Fruit fly (Drosophila melanogaster): ENCODE data around the gene Btnd.

Gene Btnd

DNA sequence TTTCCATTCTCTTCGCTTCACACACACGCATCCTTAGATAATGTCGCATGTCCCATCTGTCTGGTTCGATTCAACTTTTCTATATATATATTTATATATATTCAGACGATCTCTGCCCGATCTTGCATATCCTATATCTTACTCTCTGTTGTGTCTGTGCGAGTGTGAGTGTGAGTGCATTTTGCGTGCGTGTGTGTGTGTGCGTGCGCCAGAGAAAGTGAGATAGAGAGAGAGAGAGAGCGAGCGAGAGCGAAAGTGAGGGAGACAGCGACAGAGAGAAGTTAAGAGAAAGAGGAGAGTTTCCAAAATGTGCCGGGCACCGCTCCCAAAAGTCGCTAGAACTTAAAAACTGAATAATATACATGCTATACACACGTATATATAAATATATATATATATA is 12.6 kb upstream of the Btnd start:
- TF ChIP-seq CG17801 (GFP tag; optimal IDR thresholded peaks at IDR 0.05; ENCODE audit: partially characterized antibody) = no peak

dm6 chrX:6225472-6226049 is 6.4 kb upstream of the Btnd start, which contains the start of gene dtn:
Gene dtn, plus strand, starts transcription at chrX:6225647.
- no peak for TF ChIP-seq CG17801 (GFP tag; optimal IDR thresholded peaks at IDR 0.05; ENCODE audit: partially characterized antibody)

dm6 chrX:6224225-6225190 is 5.4 kb upstream of the Btnd start, which contains the start of gene sqh:
Gene sqh, minus strand, starts transcription at chrX:6225140.
- peak; percentile 89 for TF ChIP-seq CG17801 (GFP tag; optimal IDR thresholded peaks at IDR 0.05; ENCODE audit: partially characterized antibody)

- peak; percentile 15 for TF ChIP-seq CG17801 (GFP tag; optimal IDR thresholded peaks at IDR 0.05; ENCODE audit: partially characterized antibody)
These were observed 768 bp upstream of the Btnd start, which contains the start of gene Efr for dm6 chrX:6219845-6220345. Gene Efr, plus strand, starts transcription at chrX:6219957.

DNA sequence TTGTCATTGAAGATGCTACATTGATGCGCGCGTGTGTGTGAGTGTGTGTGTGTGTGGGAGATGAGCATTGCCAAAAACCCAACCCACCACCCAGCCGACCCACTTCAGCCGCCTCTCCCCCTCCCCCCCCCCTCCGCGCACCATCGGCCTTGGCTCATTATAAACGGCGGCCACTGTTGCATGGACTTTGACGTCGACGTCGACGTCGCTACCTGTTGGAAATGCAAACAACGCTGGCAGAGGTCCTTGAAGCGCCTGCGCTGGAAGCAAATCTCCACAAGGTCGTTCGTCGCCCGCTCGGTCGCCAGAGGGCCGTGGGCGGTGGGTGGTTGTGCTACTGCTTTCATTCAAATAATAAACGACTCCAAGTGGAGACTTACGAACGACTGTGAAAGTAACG is 2.5 kb downstream of the Btnd start:
- no peak for TF ChIP-seq CG17801 (GFP tag; optimal IDR thresholded peaks at IDR 0.05; ENCODE audit: partially characterized antibody)

DNA sequence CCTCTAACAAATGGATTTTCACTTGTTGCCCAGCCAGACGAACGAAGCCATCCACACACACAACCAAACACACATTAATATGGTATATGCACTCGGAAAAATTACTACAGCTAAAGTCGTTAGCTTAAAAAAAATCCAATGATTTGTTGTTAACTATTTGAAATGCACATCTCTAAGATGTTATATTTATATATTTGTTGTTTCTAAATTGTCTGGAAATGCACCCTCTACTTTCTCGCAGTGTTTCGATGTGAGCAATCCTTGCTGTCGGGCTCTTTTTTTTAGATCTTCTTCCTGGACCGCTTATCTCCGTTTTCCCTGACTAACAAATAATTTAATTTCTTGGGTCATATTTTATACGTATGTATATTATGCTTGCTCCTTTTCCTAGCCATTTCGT is 14.0 kb downstream of the Btnd start:
- TF ChIP-seq CG17801 (GFP tag; optimal IDR thresholded peaks at IDR 0.05; ENCODE audit: partially characterized antibody) = no peak

DNA sequence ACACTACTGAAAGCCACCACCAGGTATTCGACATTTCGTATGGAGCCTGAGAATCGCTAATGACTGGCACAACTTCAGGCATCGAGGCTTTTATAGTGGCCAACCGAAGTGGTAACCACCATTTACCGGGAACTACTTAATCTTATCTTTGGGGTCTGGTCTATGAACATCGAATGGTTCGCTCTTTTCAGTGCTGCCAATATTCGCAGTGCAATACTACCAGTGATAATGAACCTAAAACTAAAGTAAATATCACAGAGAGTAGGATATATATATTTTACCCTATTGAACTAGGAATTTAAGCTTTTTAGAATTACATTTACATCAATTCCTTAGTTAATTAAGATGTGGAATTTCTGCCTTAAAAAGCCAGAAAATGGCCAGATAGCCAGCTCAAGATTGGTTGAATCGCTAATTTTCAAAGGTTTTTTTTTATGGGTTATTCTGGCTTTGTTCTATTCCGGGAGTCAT is 16.6 kb downstream of the Btnd start, which contains the start of gene vanin-like:
vanin-like (minus strand) TSS at position 51 of the 471 bp plus-strand sequence.
- no peak for TF ChIP-seq CG17801 (GFP tag; optimal IDR thresholded peaks at IDR 0.05; ENCODE audit: partially characterized antibody)

DNA sequence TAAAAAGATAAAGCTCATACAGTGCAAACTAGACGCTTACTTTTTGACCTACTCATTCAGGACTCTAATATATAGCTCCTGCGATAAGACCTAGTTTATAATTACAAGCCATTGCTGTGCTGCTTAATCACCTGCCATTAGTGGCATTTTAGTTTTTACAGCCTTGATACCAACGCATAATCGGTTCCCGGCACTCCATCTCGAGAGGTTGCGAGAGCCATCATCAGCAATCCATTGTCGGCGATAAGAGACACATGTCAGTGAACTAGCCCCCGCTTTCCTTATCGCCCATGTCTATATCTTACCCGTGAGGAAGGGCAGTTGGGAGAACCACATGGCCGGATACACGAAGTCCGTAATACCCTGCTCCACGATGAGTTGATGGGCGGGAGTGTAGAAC is 17.7 kb downstream of the Btnd start:
- no peak for TF ChIP-seq CG17801 (GFP tag; optimal IDR thresholded peaks at IDR 0.05; ENCODE audit: partially characterized antibody)

DNA sequence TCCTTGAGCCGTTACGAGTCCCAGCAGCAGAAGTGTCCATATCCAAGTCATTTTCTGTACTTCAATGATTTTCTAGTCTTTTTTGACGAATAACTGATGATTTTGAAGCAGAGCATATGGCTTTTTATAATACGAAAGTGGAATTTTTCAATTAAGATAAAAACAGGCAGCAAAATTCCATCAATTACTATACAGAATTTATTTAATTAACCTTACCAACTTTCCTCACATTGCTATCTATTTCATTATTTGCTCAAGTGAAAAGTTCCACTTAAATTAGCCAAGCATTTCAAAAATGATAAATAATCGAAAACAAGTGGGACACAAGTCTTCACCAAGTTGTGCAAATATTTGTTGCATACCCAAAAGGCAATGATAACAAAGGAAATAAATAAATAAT is 19.3 kb downstream of the Btnd start, which contains the start of gene CG43090:
CG43090 (minus strand) TSS at position 101 of the 400 bp plus-strand sequence.
- TF ChIP-seq CG17801 (GFP tag; optimal IDR thresholded peaks at IDR 0.05; ENCODE audit: partially characterized antibody) = no peak

DNA sequence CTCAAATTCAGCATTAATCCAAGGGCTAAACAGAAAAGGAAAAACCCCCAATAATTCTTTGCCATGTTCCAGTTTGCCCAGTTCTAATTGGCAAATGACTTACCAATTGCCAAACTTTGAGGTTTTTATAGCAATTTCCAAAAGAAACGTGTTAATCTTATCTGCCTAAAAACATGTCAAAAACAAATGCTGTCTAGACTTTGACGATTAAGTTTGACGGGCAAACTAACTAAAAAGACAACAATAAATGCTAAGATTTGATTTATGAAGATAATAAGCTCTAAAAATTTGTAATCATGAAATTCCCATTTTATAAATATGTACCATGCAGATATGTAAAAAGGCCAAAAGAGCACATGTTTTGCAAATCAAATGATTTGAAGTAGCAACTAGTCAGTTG is 20.6 kb downstream of the Btnd start, which contains the start of gene CG32751:
CG32751 (minus strand) TSS at position 101 of the 400 bp plus-strand sequence.
- TF ChIP-seq CG17801 (GFP tag; optimal IDR thresholded peaks at IDR 0.05; ENCODE audit: partially characterized antibody) = no peak

DNA sequence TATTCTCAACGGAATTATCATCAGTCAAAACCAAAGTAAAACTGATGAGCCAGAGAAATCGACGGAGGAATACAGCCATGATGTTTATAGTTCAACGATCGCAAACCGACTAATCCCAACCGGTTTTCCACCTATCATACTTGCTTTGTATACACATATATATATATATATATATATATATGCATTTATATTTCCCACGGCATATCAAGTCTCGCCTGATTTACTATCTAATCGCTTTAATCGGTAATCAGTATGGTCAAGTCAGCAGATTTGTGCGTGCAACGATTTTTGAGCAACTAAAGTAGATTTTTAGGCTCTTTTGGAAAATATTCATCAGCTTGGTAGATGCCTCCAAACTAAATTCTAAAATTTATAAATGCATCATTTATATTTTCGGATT is 22.8 kb downstream of the Btnd start, which contains the start of gene CG32750:
CG32750 (minus strand) TSS at position 101 of the 400 bp plus-strand sequence.
- no peak for TF ChIP-seq CG17801 (GFP tag; optimal IDR thresholded peaks at IDR 0.05; ENCODE audit: partially characterized antibody)

dm6 chrX:6193183-6193810 is 25.8 kb downstream of the Btnd start:
- no peak for TF ChIP-seq CG17801 (GFP tag; optimal IDR thresholded peaks at IDR 0.05; ENCODE audit: partially characterized antibody)

dm6 chrX:6192332-6192731 is 26.8 kb downstream of the Btnd start, which contains the start of gene Ca-alpha1T:
Gene Ca-alpha1T, minus strand, starts transcription at chrX:6192483.
- no peak for TF ChIP-seq CG17801 (GFP tag; optimal IDR thresholded peaks at IDR 0.05; ENCODE audit: partially characterized antibody)

DNA sequence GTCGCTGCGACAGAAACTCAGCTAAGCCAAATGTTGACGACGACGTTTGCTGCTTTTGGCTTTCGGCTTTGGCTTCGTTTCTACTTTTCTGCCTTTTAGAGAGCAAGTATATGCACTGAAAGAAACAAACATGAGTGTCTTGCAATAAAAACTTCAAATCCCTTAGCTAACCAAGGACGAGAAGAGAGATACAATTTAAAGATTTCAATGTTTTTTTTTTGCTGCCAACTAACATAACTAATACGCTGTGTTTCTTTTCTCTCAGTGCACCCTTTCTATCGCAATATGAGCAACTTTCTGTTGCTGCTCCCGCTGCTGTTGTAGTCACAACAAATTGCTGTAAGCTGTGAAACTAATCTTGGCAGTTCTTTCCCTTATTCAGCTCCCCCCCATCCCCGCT is 39.7 kb downstream of the Btnd start:
- no peak for TF ChIP-seq CG17801 (GFP tag; optimal IDR thresholded peaks at IDR 0.05; ENCODE audit: partially characterized antibody)
